In genomic region chr3R:10386945-10387344, dm6 we compare ENCODE assay signal across 2 fruit fly cellular contexts.
TF ChIP-seq lines count a peak whose summit lies in the region.
"Not testable (repeated sequence)": the region's sequence is repeated elsewhere in the genome, so short reads cannot be mapped to it uniquely, and the experiment has no call there.

No protein-coding gene starts in this region.

- not testable (repeated sequence) for TF ChIP-seq CTCF in whole organism, embryonic (GFP tag; optimal IDR thresholded peaks at IDR 0.05; lab: Kevin White, UChicago)

TF ChIP-seq in whole organism, embryonic, 481 proteins besides CTCF, POLR2A, EP300 and RAD21:
- peak; percentile 2 for TF ChIP-seq scrt (GFP tag; optimal IDR thresholded peaks at IDR 0.05; lab: Kevin White, UChicago)
- TF ChIP-seq Trl (optimal IDR thresholded peaks at IDR 0.05; lab: Kevin White, UChicago), result peak; percentile 8 to 54
- TF ChIP-seq Trl (GFP tag; optimal IDR thresholded peaks at IDR 0.05; lab: Kevin White, UChicago), result not testable (repeated sequence)
- TF ChIP-seq sd (tag; optimal IDR thresholded peaks at IDR 0.05; lab: Kevin White, UChicago), result peak; percentile 8
- peak; percentile 10 for TF ChIP-seq CG7987 (GFP tag; optimal IDR thresholded peaks at IDR 0.05; lab: Kevin White, UChicago)
- peak; percentile 98 for TF ChIP-seq cwo (GFP tag; optimal IDR thresholded peaks at IDR 0.05; lab: Kevin White, UChicago)

TF ChIP-seq in whole organism, wandering third instar larva, 38 proteins besides CTCF, POLR2A, EP300 and RAD21:
- TF ChIP-seq Rel (GFP tag; optimal IDR thresholded peaks at IDR 0.05; lab: Kevin White, UChicago), result not testable (repeated sequence)
- peak; percentile 59 for TF ChIP-seq Rel (tag; optimal IDR thresholded peaks at IDR 0.05; lab: Kevin White, UChicago)
